Fruit fly (Drosophila melanogaster): ENCODE measurements around the gene AhcyL2.

The AhcyL2 gene

DNA sequence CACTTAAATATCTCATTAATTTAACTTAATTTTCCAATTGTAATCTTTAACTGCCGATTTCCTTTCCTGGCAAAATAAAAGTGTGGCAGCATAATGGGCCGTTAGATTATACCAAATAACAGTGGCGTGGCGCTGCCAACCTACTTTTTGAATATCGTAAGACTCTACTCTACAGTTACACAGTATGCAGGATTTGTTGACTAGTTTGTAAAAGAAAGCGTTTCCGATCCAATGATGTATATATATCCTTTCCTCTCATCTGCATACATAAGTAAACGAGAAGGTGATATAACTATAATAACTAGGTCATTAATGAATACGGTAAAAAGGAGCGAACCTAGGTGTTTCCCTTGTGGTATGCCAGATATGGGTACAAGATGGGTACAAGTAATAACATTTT lies 9.8 kb upstream of the AhcyL2 start, which contains the start of gene EMC2B (continued):
- TF ChIP-seq CG17829 (tag; optimal IDR thresholded peaks at IDR 0.05) (peak; percentile 68), Gug (GFP tag; IDR thresholded peaks at IDR 0.05) (peak; percentile 43; the same call in 2 of the 4 replicates), CG12391 (tag; optimal IDR thresholded peaks at IDR 0.05) (peak; percentile 44), CG9437 (GFP tag; optimal IDR thresholded peaks at IDR 0.05) (peak; percentile 32), pum (GFP tag; optimal IDR thresholded peaks at IDR 0.05) (peak; percentile 65), bcd (GFP tag; optimal IDR thresholded peaks at IDR 0.05) (peak; percentile 34), Fer1 (GFP tag; optimal IDR thresholded peaks at IDR 0.05) (peak; percentile 24), Xbp1 (GFP tag; optimal IDR thresholded peaks at IDR 0.05) (peak; percentile 38), CG4328 (GFP tag; optimal IDR thresholded peaks at IDR 0.05) (no peak), CG14710 (tag; optimal IDR thresholded peaks at IDR 0.05) (peak; percentile 40), Antp (GFP tag; optimal IDR thresholded peaks at IDR 0.05) (peak; percentile 52), CG18262 (tag; optimal IDR thresholded peaks at IDR 0.05) (peak; percentile 8), CG4707 (GFP tag; optimal IDR thresholded peaks at IDR 0.05) (no peak), CG7786 (GFP tag; optimal IDR thresholded peaks at IDR 0.05) (peak; percentile 11), HmgZ (tag; optimal IDR thresholded peaks at IDR 0.05) (peak; percentile 52), Abd-B (GFP tag; optimal IDR thresholded peaks at IDR 0.05) (peak; percentile 62), CG1603 (tag; optimal IDR thresholded peaks at IDR 0.05) (peak; percentile 70), CG7839 (tag; optimal IDR thresholded peaks at IDR 0.05) (peak; percentile 59), CG15269 (tag; optimal IDR thresholded peaks at IDR 0.05) (peak; percentile 35), dmrt99B (tag; optimal IDR thresholded peaks at IDR 0.05) (peak; percentile 38), CG34224 (GFP tag; IDR thresholded peaks at IDR 0.05; ENCODE audit: partially characterized antibody) (no peak), CG33213 (GFP tag; optimal IDR thresholded peaks at IDR 0.05) (peak; percentile 44), gfzf (GFP tag; optimal IDR thresholded peaks at IDR 0.05) (peak; percentile 87), B-H2 (GFP tag; optimal IDR thresholded peaks at IDR 0.05) (peak; percentile 44), Meics (GFP tag; optimal IDR thresholded peaks at IDR 0.05) (peak; percentile 23), ATbp (GFP tag; optimal IDR thresholded peaks at IDR 0.05) (no peak), Dek (tag; optimal IDR thresholded peaks at IDR 0.05) (peak; percentile 40), stwl (tag; optimal IDR thresholded peaks at IDR 0.05) (peak; percentile 88), zfh2 (GFP tag; optimal IDR thresholded peaks at IDR 0.05) (peak; percentile 76), gem (tag; optimal IDR thresholded peaks at IDR 0.05) (peak; percentile 63), disco-r (GFP tag; optimal IDR thresholded peaks at IDR 0.05) (peak; percentile 22), CG9797 (GFP tag; optimal IDR thresholded peaks at IDR 0.05) (peak; percentile 53), CG2678 (tag; optimal IDR thresholded peaks at IDR 0.05) (peak; percentile 46), Pdp1 (GFP tag; optimal IDR thresholded peaks at IDR 0.05) (peak; percentile 49 to 61), Hmr (GFP tag; optimal IDR thresholded peaks at IDR 0.05) (peak; percentile 49), CG14667 (GFP tag; IDR thresholded peaks at IDR 0.05) (no peak), CG13424 (tag; optimal IDR thresholded peaks at IDR 0.05) (peak; percentile 43), dan (GFP tag; IDR thresholded peaks at IDR 0.05) (no peak), lola (GFP tag; optimal IDR thresholded peaks at IDR 0.05) (peak in 1 of 3 experiments; percentile 16), mam (GFP tag; optimal IDR thresholded peaks at IDR 0.05) (peak; percentile 56), CG8924 (tag; optimal IDR thresholded peaks at IDR 0.05) (peak; percentile 30), CG13123 (GFP tag; optimal IDR thresholded peaks at IDR 0.05) (peak; percentile 14), CG9817 (tag; optimal IDR thresholded peaks at IDR 0.05) (peak; percentile 43), crol (GFP tag; IDR thresholded peaks at IDR 0.05) (no peak), tgo (GFP tag; IDR thresholded peaks at IDR 0.05) (no peak), tx (GFP tag; optimal IDR thresholded peaks at IDR 0.05) (peak; percentile 13), CG12769 (tag; optimal IDR thresholded peaks at IDR 0.05) (peak; percentile 37), CG31365 (tag; optimal IDR thresholded peaks at IDR 0.05) (no peak), vfl (GFP tag; optimal IDR thresholded peaks at IDR 0.05) (peak; percentile 49), shn (GFP tag; optimal IDR thresholded peaks at IDR 0.05) (peak; percentile 21)

All from whole organism, embryonic.